Worm (Caenorhabditis elegans) whole organism, mixed stage, embryonic: ENCODE measurements around the gene C27D6.1.

Experiments used
- elt-1 ChIP-seq: sonication (generic microtip); optimal IDR thresholded peaks from 2 replicates; lab custom pipeline; 2017; ENCODE audit warnings: missing genetic modification characterization, mild to moderate bottlenecking, missing compliant biosample characterization, antibody characterized with exemption, moderate library complexity, borderline replicate concordance; ENCODE audit not compliant: insufficient read depth
- nhr-2 ChIP-seq: fragments of 150-350 bp; optimal IDR thresholded peaks from 2 replicates; lab custom pipeline; 2014; ENCODE audit warnings: missing biosample characterization, missing genetic modification characterization
- nhr-76 ChIP-seq: sonication (generic microtip); optimal IDR thresholded peaks from 2 replicates; lab custom pipeline; 2017; ENCODE audit warnings: missing biosample characterization, missing genetic modification characterization
- pha-4 ChIP-seq: fragments of 150-350 bp; optimal IDR thresholded peaks from 2 replicates; lab custom pipeline; 2018; ENCODE audit warnings: missing biosample characterization, missing genetic modification reagents, missing genetic modification characterization

DNA sequence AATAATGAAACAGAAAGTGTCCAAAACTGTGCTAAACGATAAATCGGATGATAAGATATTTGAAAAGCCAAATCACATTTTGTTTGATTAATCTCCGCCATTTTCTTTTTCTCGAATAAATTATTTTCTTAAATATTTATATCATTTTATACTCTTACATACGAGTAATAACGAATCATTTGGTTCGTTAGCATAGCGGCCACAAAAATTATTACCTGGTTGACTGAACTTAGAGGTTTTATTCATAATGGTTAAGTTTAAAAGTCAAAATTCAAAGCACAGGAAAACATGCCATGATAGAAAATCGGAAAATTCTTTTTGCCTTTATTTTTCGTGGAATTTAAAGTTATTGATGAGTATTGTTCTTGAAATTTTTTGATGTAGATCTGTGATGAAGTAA, 9.3 kb upstream of the C27D6.1 start, which contains the start of gene srb-5:
- no peak for TF ChIP-seq elt-1 (tag; lab: Kevin White, UChicago)
- no peak for TF ChIP-seq nhr-76 (tag; lab: Kevin White, UChicago)
- no peak for TF ChIP-seq nhr-2 (tag; lab: Kevin White, UChicago)
- no peak for TF ChIP-seq pha-4 (tag; lab: Kevin White, UChicago)
